Worm (Caenorhabditis elegans) whole organism, young adult: Measurements from ENCODE around the gene C24G6.8.

Experiments used
- B0019.2 ChIP-seq: fragments of 200-800 bp; sonication (Bioruptor generic); conservative IDR thresholded peaks from 2 replicates; pipeline ENCODE4 v1.3.6; 2022; ENCODE audit warnings: missing genetic modification reagents, missing genetic modification characterization, missing compliant biosample characterization
- F23B12.7 ChIP-seq: sonication (generic microtip); optimal IDR thresholded peaks from 2 replicates; lab custom pipeline; 2017; ENCODE audit warnings: missing genetic modification characterization, mild to moderate bottlenecking, missing compliant biosample characterization, antibody characterized with exemption, moderate library complexity; ENCODE audit not compliant: insufficient read depth
- F33H1.4 ChIP-seq: fragments of 200-800 bp; sonication (Bioruptor generic); IDR thresholded peaks from 2 replicates; pipeline ENCODE4 v1.3.6; 2022; ENCODE audit warnings: missing genetic modification reagents, missing genetic modification characterization, missing compliant biosample characterization
- F37B4.10 ChIP-seq: fragments of 200-800 bp; sonication (Bioruptor generic); IDR thresholded peaks from 2 replicates; pipeline ENCODE4 v1.3.6; 2022; ENCODE audit warnings: missing genetic modification characterization, missing compliant biosample characterization
- F39B2.1 ChIP-seq: fragments of 200-800 bp; sonication (Bioruptor generic); IDR thresholded peaks from 2 replicates; pipeline ENCODE4 v1.3.6; 2022; ENCODE audit warnings: missing genetic modification reagents, missing genetic modification characterization, missing compliant biosample characterization
- F52B5.7 ChIP-seq: sonication (generic microtip); optimal IDR thresholded peaks from 2 replicates; lab custom pipeline; 2016; ENCODE audit warnings: mild to moderate bottlenecking, missing genetic modification characterization, missing compliant biosample characterization
- aptf-3 ChIP-seq: fragments of 200-800 bp; sonication (Bioruptor generic); IDR thresholded peaks from 2 replicates; pipeline ENCODE4 v1.3.6; 2022; ENCODE audit warnings: missing genetic modification characterization, missing compliant biosample characterization
- athp-1 ChIP-seq: sonication (generic microtip); optimal IDR thresholded peaks from 2 replicates; lab custom pipeline; 2017; ENCODE audit warnings: mild to moderate bottlenecking, missing genetic modification characterization, missing compliant biosample characterization
- bed-1 ChIP-seq: fragments of 200-800 bp; sonication (Bioruptor generic); IDR thresholded peaks from 2 replicates; pipeline ENCODE4 v1.3.6; 2022; ENCODE audit warnings: missing genetic modification reagents, missing genetic modification characterization, missing compliant biosample characterization
- ccch-3 ChIP-seq: fragments of 200-800 bp; sonication (Bioruptor generic); optimal IDR thresholded peaks from 2 replicates; lab custom pipeline; 2018; ENCODE audit warnings: mild to moderate bottlenecking, missing genetic modification characterization, missing compliant biosample characterization
- cebp-2 ChIP-seq: fragments of 200-800 bp; sonication (Bioruptor generic); IDR thresholded peaks from 2 replicates; pipeline ENCODE4 v1.3.6; 2022; ENCODE audit warnings: missing genetic modification characterization, missing compliant biosample characterization
- ceh-100 ChIP-seq: fragments of 200-800 bp; sonication (Bioruptor generic); IDR thresholded peaks from 2 replicates; pipeline ENCODE4 v1.3.6; 2022; ENCODE audit warnings: missing genetic modification reagents, missing genetic modification characterization, missing compliant biosample characterization
- chd-7 ChIP-seq: sonication (generic microtip); optimal IDR thresholded peaks from 2 replicates; lab custom pipeline; 2016; ENCODE audit warnings: mild to moderate bottlenecking, missing genetic modification characterization, moderate library complexity, missing compliant biosample characterization
- efl-1 ChIP-seq: fragments of 150-350 bp; optimal IDR thresholded peaks from 2 replicates; lab custom pipeline; 2014; ENCODE audit warnings: missing biosample characterization, missing genetic modification reagents, missing genetic modification characterization
- ets-4 ChIP-seq: fragments of 200-800 bp; sonication (Bioruptor generic); optimal IDR thresholded peaks from 2 replicates; lab custom pipeline; 2018; ENCODE audit warnings: mild to moderate bottlenecking, missing genetic modification characterization, missing compliant biosample characterization
- him-1 ChIP-seq: sonication (generic microtip); optimal IDR thresholded peaks from 2 replicates; lab custom pipeline; 2016; ENCODE audit warnings: missing genotype, missing genetic modification reagents, missing genetic modification characterization, missing compliant biosample characterization
- hmg-1.2 ChIP-seq: fragments of 200-800 bp; sonication (Bioruptor generic); IDR thresholded peaks from 2 replicates; pipeline ENCODE4 v1.3.6; 2022; ENCODE audit warnings: missing genetic modification reagents, missing genetic modification characterization, missing compliant biosample characterization
- hsf-1 ChIP-seq: fragments of 200-800 bp; sonication (Bioruptor generic); IDR thresholded peaks from 2 replicates; pipeline ENCODE4 v1.3.6; 2022; ENCODE audit warnings: missing genetic modification reagents, missing genetic modification characterization, missing compliant biosample characterization
- lag-1 ChIP-seq: fragments of 200-800 bp; sonication (Bioruptor generic); IDR thresholded peaks from 2 replicates; pipeline ENCODE4 v1.3.6; 2022; ENCODE audit warnings: missing genetic modification reagents, missing genetic modification characterization, missing compliant biosample characterization
- lin-26 ChIP-seq: fragments of 200-800 bp; sonication (Bioruptor generic); IDR thresholded peaks from 2 replicates; pipeline ENCODE4 v1.3.6; 2022; ENCODE audit warnings: missing genetic modification reagents, missing genetic modification characterization, missing compliant biosample characterization
- lsl-1 ChIP-seq: fragments of 200-800 bp; sonication (Bioruptor generic); optimal IDR thresholded peaks from 2 replicates; lab custom pipeline; 2018; ENCODE audit warnings: mild to moderate bottlenecking, missing genetic modification characterization, moderate library complexity, missing compliant biosample characterization
- lsy-27 ChIP-seq: sonication (generic microtip); optimal IDR thresholded peaks from 2 replicates; lab custom pipeline; 2017; ENCODE audit warnings: missing genetic modification characterization, mild to moderate bottlenecking, missing compliant biosample characterization, antibody characterized with exemption, missing genotype, borderline replicate concordance; ENCODE audit not compliant: insufficient read depth
- madf-10 ChIP-seq: sonication (generic microtip); optimal IDR thresholded peaks from 2 replicates; lab custom pipeline; 2016; ENCODE audit warnings: mild to moderate bottlenecking, missing genetic modification characterization, missing compliant biosample characterization
- madf-3 ChIP-seq: fragments of 200-800 bp; sonication (Bioruptor generic); IDR thresholded peaks from 2 replicates; pipeline ENCODE4 v1.3.6; 2022; ENCODE audit warnings: missing genetic modification reagents, missing genetic modification characterization, missing compliant biosample characterization
- mel-28 ChIP-seq: sonication (generic microtip); optimal IDR thresholded peaks from 2 replicates; lab custom pipeline; 2016; ENCODE audit warnings: borderline replicate concordance, mild to moderate bottlenecking, missing genetic modification characterization, missing compliant biosample characterization
- nfya-1 ChIP-seq: sonication (generic microtip); optimal IDR thresholded peaks from 2 replicates; lab custom pipeline; 2017; ENCODE audit warnings: antibody characterized with exemption, missing compliant biosample characterization, missing genetic modification characterization, borderline replicate concordance; ENCODE audit not compliant: insufficient read depth
- nhr-179 ChIP-seq: sonication (generic microtip); optimal IDR thresholded peaks from 2 replicates; lab custom pipeline; 2016; ENCODE audit warnings: mild to moderate bottlenecking, missing genetic modification characterization, missing compliant biosample characterization
- nhr-90 ChIP-seq: sonication (generic microtip); optimal IDR thresholded peaks from 2 replicates; lab custom pipeline; 2016; ENCODE audit warnings: missing genotype, mild to moderate bottlenecking, missing genetic modification characterization, missing compliant biosample characterization
- pbrm-1 ChIP-seq: fragments of 200-800 bp; sonication (Bioruptor generic); IDR thresholded peaks from 2 replicates; pipeline ENCODE4 v1.3.6; 2022; ENCODE audit warnings: missing genetic modification reagents, missing genetic modification characterization, missing compliant biosample characterization
- rec-8 ChIP-seq, 2 experiments: sonication (generic microtip); optimal IDR thresholded peaks; 2 replicates each; lab custom pipeline; 2016; ENCODE audit warnings: mild to moderate bottlenecking in 2 of 2, missing genetic modification characterization in 2 of 2, missing genetic modification reagents in 2 of 2, missing genotype in 2 of 2, missing biosample characterization in 1 of 2, missing compliant biosample characterization in 1 of 2, moderate library complexity in 1 of 2
- rpc-1 ChIP-seq, 2 experiments: fragments of 150-350 bp in 1 of 2; sonication (generic microtip) in 1 of 2; optimal IDR thresholded peaks; 2 replicates each; lab custom pipeline; 2014 to 2018; ENCODE audit warnings: missing biosample characterization in 1 of 2, missing genetic modification characterization in 1 of 2, missing genetic modification reagents in 1 of 2, missing genotype in 1 of 2
- snpc-1.1 ChIP-seq: sonication (generic microtip); optimal IDR thresholded peaks from 2 replicates; lab custom pipeline; 2017; ENCODE audit warnings: missing genetic modification characterization, mild to moderate bottlenecking, missing compliant biosample characterization, antibody characterized with exemption, moderate library complexity, missing genotype, missing genetic modification reagents; ENCODE audit not compliant: insufficient read depth
- snpc-4 ChIP-seq, 5 experiments: fragments of 150-350 bp in 1 of 5; sonication (generic microtip) in 4 of 5; optimal IDR thresholded peaks; 2 replicates each; lab custom pipeline; 2014 to 2018; ENCODE audit warnings: missing genetic modification characterization in 5 of 5, missing biosample characterization in 3 of 5, antibody characterized with exemption in 2 of 5, mild to moderate bottlenecking in 2 of 5, missing compliant biosample characterization in 2 of 5, missing genotype in 2 of 5, moderate library complexity in 2 of 5, missing genetic modification reagents in 1 of 5
- somi-1 ChIP-seq: fragments of 200-800 bp; sonication (Bioruptor generic); optimal IDR thresholded peaks from 2 replicates; lab custom pipeline; 2018; ENCODE audit warnings: mild to moderate bottlenecking, missing genetic modification characterization, missing compliant biosample characterization
- sptf-2 ChIP-seq: fragments of 200-800 bp; sonication (Bioruptor generic); optimal IDR thresholded peaks from 2 replicates; lab custom pipeline; 2018; ENCODE audit warnings: mild to moderate bottlenecking, missing genetic modification characterization, missing compliant biosample characterization
- tlf-1 ChIP-seq: fragments of 200-800 bp; sonication (Bioruptor generic); optimal IDR thresholded peaks from 2 replicates; lab custom pipeline; 2018; ENCODE audit warnings: mild to moderate bottlenecking, missing genetic modification characterization, missing compliant biosample characterization
- zfh-2 ChIP-seq: fragments of 200-800 bp; sonication (Bioruptor generic); conservative IDR thresholded peaks from 2 replicates; pipeline ENCODE4 v1.3.6; 2022; ENCODE audit warnings: missing genetic modification reagents, missing genetic modification characterization, missing compliant biosample characterization
- ztf-18 ChIP-seq: sonication (generic microtip); optimal IDR thresholded peaks from 2 replicates; lab custom pipeline; 2016; ENCODE audit warnings: missing genotype, mild to moderate bottlenecking, missing genetic modification characterization, missing compliant biosample characterization

C24G6.8 gene

DNA sequence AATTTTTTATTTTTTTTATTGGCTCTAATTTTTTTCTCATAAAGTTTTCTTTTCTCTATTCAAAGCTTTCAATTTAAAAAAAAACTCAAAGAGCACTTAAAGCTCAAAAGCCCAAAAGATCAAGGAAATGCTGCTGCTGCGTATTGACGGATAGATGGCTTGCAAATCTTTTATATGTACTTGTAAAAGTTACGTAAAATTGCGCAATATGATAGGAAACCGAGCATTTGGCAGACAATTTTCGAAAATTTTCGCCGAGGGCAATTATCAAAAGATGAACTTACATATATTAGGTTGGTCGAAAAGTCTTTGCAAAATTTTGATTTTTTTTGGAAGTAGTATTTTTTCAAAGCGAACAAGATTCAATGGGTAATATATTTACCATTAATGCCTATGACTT lies 12.8 kb upstream of the C24G6.8 start (continued):
- TF ChIP-seq pbrm-1 (GFP tag; lab: Robert Waterston, UW) = no peak
- TF ChIP-seq rec-8 (tag; optimal IDR thresholded peaks at IDR 0.05; lab: Kevin White, UChicago) = no peak
- no peak for TF ChIP-seq lin-26 (GFP tag; lab: Robert Waterston, UW)

DNA sequence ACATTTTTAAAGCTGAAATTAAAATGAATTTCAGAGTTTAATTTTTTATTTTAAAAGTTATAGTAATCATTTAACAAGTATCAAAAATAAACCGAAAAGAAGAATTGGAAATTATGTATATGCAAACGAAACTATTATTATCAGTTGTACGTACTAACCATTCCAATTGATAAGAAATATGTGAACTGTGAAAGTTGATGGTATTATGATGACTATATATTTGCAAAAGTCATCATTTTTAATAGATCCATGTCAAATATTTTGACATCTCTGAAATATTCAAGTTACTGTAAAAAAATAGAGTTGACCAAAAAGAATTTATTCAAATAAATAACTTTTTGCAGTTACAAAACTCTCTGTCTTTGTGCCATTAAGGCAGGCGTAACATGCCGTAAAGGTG lies 12.4 kb upstream of the C24G6.8 start, which contains the start of gene ugt-48:
TSS of gene ugt-48 (minus strand) at position 12 of the 400 bp plus-strand sequence.
- TF ChIP-seq lag-1 (GFP tag; lab: Robert Waterston, UW) = no peak
- no peak for TF ChIP-seq ztf-18 (tag; lab: Kevin White, UChicago)
- TF ChIP-seq nfya-1 (tag; lab: Kevin White, UChicago) = no peak
- TF ChIP-seq sptf-2 (GFP tag; lab: Kevin White, UChicago) = no peak
- TF ChIP-seq snpc-1.1 (tag; lab: Kevin White, UChicago) = no peak
- no peak for TF ChIP-seq cebp-2 (GFP tag; lab: Robert Waterston, UW)
- TF ChIP-seq mel-28 (tag; lab: Kevin White, UChicago) = no peak
- no peak for TF ChIP-seq ets-4 (GFP tag; lab: Kevin White, UChicago)
- no peak for TF ChIP-seq him-1
- TF ChIP-seq lsy-27 (tag; lab: Kevin White, UChicago) = no peak
- TF ChIP-seq B0019.2 (GFP tag; lab: Robert Waterston, UW) = no peak
- no peak for TF ChIP-seq lsl-1 (GFP tag; lab: Kevin White, UChicago)
- no peak for TF ChIP-seq F52B5.7 (tag; lab: Kevin White, UChicago)
- TF ChIP-seq tlf-1 (GFP tag; lab: Kevin White, UChicago) = no peak
- TF ChIP-seq rpc-1 (optimal IDR thresholded peaks at IDR 0.05; lab: Kevin White, UChicago) = no peak
- TF ChIP-seq rpc-1 (tag; optimal IDR thresholded peaks at IDR 0.05; lab: Kevin White, UChicago) = no peak
- TF ChIP-seq nhr-179 (tag; lab: Kevin White, UChicago) = no peak
- TF ChIP-seq lin-26 (GFP tag; lab: Robert Waterston, UW) = no peak
- TF ChIP-seq snpc-4 (GFP tag; optimal IDR thresholded peaks at IDR 0.05; lab: Kevin White, UChicago) = no peak
- no peak for TF ChIP-seq snpc-4 (tag; optimal IDR thresholded peaks at IDR 0.05; lab: Kevin White, UChicago)
- no peak for TF ChIP-seq F39B2.1 (GFP tag; lab: Robert Waterston, UW)
- no peak for TF ChIP-seq F33H1.4 (GFP tag; lab: Robert Waterston, UW)

DNA sequence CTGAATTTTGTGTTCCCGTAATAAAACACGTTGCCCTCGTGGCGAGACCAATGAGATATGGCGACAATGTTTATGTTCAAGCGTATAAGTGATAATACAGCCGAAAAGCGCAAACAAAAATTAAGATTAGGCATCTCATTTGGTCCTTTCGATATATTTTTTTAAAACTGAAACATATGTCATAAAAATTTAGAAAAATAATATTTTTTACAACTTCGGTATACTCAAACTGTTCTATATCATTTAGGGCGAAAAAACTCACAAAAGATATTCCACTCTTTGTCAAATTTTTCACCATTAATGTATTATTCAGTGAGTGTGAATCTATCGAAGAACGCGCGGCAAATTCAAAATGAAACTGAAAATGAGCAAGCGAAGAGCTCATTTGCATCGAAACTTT lies 2.8 kb upstream of the C24G6.8 start, which contains the start of gene cft-1:
TSS of gene cft-1 (plus strand) at position 301 of the 400 bp plus-strand sequence.
- TF ChIP-seq rpc-1 (optimal IDR thresholded peaks at IDR 0.05; lab: Kevin White, UChicago) = no peak
- no peak for TF ChIP-seq rpc-1 (tag; optimal IDR thresholded peaks at IDR 0.05; lab: Kevin White, UChicago)
- no peak for TF ChIP-seq F23B12.7 (tag; lab: Kevin White, UChicago)
- no peak for TF ChIP-seq hmg-1.2
- no peak for TF ChIP-seq ceh-100 (GFP tag; lab: Robert Waterston, UW)
- TF ChIP-seq nhr-90 (tag; lab: Kevin White, UChicago) = no peak
- no peak for TF ChIP-seq ccch-3 (GFP tag; lab: Kevin White, UChicago)
- TF ChIP-seq bed-1 = no peak
- no peak for TF ChIP-seq zfh-2 (GFP tag; lab: Robert Waterston, UW)
- no peak for TF ChIP-seq aptf-3 (GFP tag; lab: Robert Waterston, UW)
- no peak for TF ChIP-seq athp-1 (tag; lab: Kevin White, UChicago)
- no peak for TF ChIP-seq efl-1 (GFP tag; lab: Kevin White, UChicago)
- TF ChIP-seq chd-7 = no peak
- TF ChIP-seq madf-3 = no peak
- TF ChIP-seq hsf-1 (GFP tag; lab: Robert Waterston, UW) = no peak
- TF ChIP-seq F37B4.10 (GFP tag; lab: Robert Waterston, UW) = no peak
- TF ChIP-seq somi-1 (GFP tag; lab: Kevin White, UChicago) = no peak
- TF ChIP-seq F52B5.7 (tag; lab: Kevin White, UChicago) = no peak
- TF ChIP-seq madf-10 (tag; lab: Kevin White, UChicago) = no peak
